Worm (Caenorhabditis elegans) whole organism, L4 larva: ENCODE results near the gene mnm-2.

Experiments
- dpl-1 ChIP-seq: fragments of 150-350 bp; optimal IDR thresholded peaks from 2 replicates; lab custom pipeline; 2014; ENCODE audit warnings: missing biosample characterization, missing genetic modification reagents, missing genetic modification characterization
- duxl-1 ChIP-seq: sonication (generic microtip); optimal IDR thresholded peaks from 2 replicates; lab custom pipeline; 2016; ENCODE audit warnings: mild to moderate bottlenecking, missing genetic modification characterization, moderate library complexity, missing compliant biosample characterization; ENCODE audit not compliant: poor library complexity
- nhr-11 ChIP-seq: fragments of 150-350 bp; optimal IDR thresholded peaks from 2 replicates; lab custom pipeline; 2014; ENCODE audit warnings: missing biosample characterization, missing genetic modification characterization
- saeg-2 ChIP-seq: fragments of 200-800 bp; sonication (Bioruptor generic); IDR thresholded peaks from 2 replicates; pipeline ENCODE4 v1.3.6; 2022; ENCODE audit warnings: missing genetic modification reagents, missing genetic modification characterization, missing compliant biosample characterization
- snpc-4 ChIP-seq: fragments of 150-350 bp; optimal IDR thresholded peaks from 2 replicates; lab custom pipeline; 2014; ENCODE audit warnings: missing biosample characterization, missing genetic modification characterization
- unc-39 ChIP-seq: sonication (generic microtip); optimal IDR thresholded peaks from 2 replicates; lab custom pipeline; 2017; ENCODE audit warnings: missing biosample characterization, missing genetic modification characterization

- TF ChIP-seq dpl-1: no peak
- TF ChIP-seq nhr-11: no peak
- no peak for TF ChIP-seq snpc-4 (tag; lab: Kevin White, UChicago)
- TF ChIP-seq duxl-1 (tag; lab: Kevin White, UChicago): no peak
- no peak for TF ChIP-seq saeg-2
- TF ChIP-seq unc-39: no peak
Observed at ce11 chrX:7420571-7420970, 4.1 kb downstream of the mnm-2 start, which contains the start of gene C10A4.9.
